Fruit fly (Drosophila melanogaster): ENCODE data around the gene RhoGEF3.

RhoGEF3 gene

dm6 chr3L:347641-348405 lies 70.6 kb downstream of the RhoGEF3 start (continued):
- TF ChIP-seq Oli (tag; optimal IDR thresholded peaks at IDR 0.05): peak; percentile 77
- no peak for TF ChIP-seq bbx (GFP tag; IDR thresholded peaks at IDR 0.05; ENCODE audit: partially characterized antibody)
- TF ChIP-seq fu2 (GFP tag; optimal IDR thresholded peaks at IDR 0.05): peak; percentile 20
- TF ChIP-seq CG2678 (tag; optimal IDR thresholded peaks at IDR 0.05): peak; percentile 71
- TF ChIP-seq CG2129 (GFP tag; IDR thresholded peaks at IDR 0.05; ENCODE audit: partially characterized antibody): no peak
- peak; percentile 60 for TF ChIP-seq kni (GFP tag; optimal IDR thresholded peaks at IDR 0.05)
- no peak for TF ChIP-seq CG31224 (GFP tag; IDR thresholded peaks at IDR 0.05)
- TF ChIP-seq Dek (tag; optimal IDR thresholded peaks at IDR 0.05): no peak
- peak; percentile 85 for TF ChIP-seq Blimp-1 (GFP tag; optimal IDR thresholded peaks at IDR 0.05)
- no peak for TF ChIP-seq sd (tag; optimal IDR thresholded peaks at IDR 0.05)
- TF ChIP-seq Hand (GFP tag; optimal IDR thresholded peaks at IDR 0.05): no peak
- no peak for TF ChIP-seq Oaz (GFP tag; IDR thresholded peaks at IDR 0.05)
- TF ChIP-seq corto (GFP tag; optimal IDR thresholded peaks at IDR 0.05): no peak
- TF ChIP-seq Ets65A (GFP tag): peak; percentile 97
- TF ChIP-seq NFAT (GFP tag; IDR thresholded peaks at IDR 0.05): peak; percentile 40; the same call in 1 of the 2 replicates
- no peak for TF ChIP-seq B-H2 (GFP tag; optimal IDR thresholded peaks at IDR 0.05)
- TF ChIP-seq CG7839 (tag; optimal IDR thresholded peaks at IDR 0.05): peak; percentile 75
- TF ChIP-seq crc (GFP tag; optimal IDR thresholded peaks at IDR 0.05): peak; percentile 13
- peak; percentile 67 for TF ChIP-seq ems (GFP tag; optimal IDR thresholded peaks at IDR 0.05)

- TF ChIP-seq tx (GFP tag; optimal IDR thresholded peaks at IDR 0.05): no peak
- TF ChIP-seq ro (GFP tag; IDR thresholded peaks at IDR 0.05): 0 out of 2 replicates have a peak, but pooled peaks have one; percentile 2
- TF ChIP-seq luna (GFP tag; optimal IDR thresholded peaks at IDR 0.05): no peak
- TF ChIP-seq NC2β (GFP tag; optimal IDR thresholded peaks at IDR 0.05): no peak
- TF ChIP-seq CG4707 (GFP tag; optimal IDR thresholded peaks at IDR 0.05): no peak
- no peak for TF ChIP-seq z (GFP tag; IDR thresholded peaks at IDR 0.05)
- TF ChIP-seq CG11247 (GFP tag; IDR thresholded peaks at IDR 0.05): peak; percentile 3; the same call in 1 of the 2 replicates
- TF ChIP-seq CG11695 (GFP tag; IDR thresholded peaks at IDR 0.05): no peak; the same call in 2 of the 3 replicates
- no peak for TF ChIP-seq CG8765 (GFP tag; IDR thresholded peaks at IDR 0.05)
- TF ChIP-seq CTCF (GFP tag; optimal IDR thresholded peaks at IDR 0.05): no peak
- TF ChIP-seq CG14667 (GFP tag; IDR thresholded peaks at IDR 0.05): peak; percentile 2; the same call in 1 of the 2 replicates
- TF ChIP-seq Pdp1 (GFP tag; optimal IDR thresholded peaks at IDR 0.05): no peak
- no peak for TF ChIP-seq Dip3 (GFP tag; optimal IDR thresholded peaks at IDR 0.05)
- no peak for TF ChIP-seq tin (GFP tag; optimal IDR thresholded peaks at IDR 0.05)
- peak in 1 of 2 experiments; percentile 61 for TF ChIP-seq Hr78 (GFP tag; optimal IDR thresholded peaks at IDR 0.05)
- TF ChIP-seq Hr39 (optimal IDR thresholded peaks at IDR 0.05): no peak
- no peak for TF ChIP-seq Vsx1 (GFP tag; optimal IDR thresholded peaks at IDR 0.05)
- no peak for TF ChIP-seq CG6254 (GFP tag; optimal IDR thresholded peaks at IDR 0.05)
- no peak for TF ChIP-seq esg (GFP tag; conservative IDR thresholded peaks at IDR 0.05)
- no peak for TF ChIP-seq H15 (GFP tag; IDR thresholded peaks at IDR 0.05)
- TF ChIP-seq Nf-YC (tag; optimal IDR thresholded peaks at IDR 0.05): no peak
- no peak for TF ChIP-seq C15 (GFP tag; IDR thresholded peaks at IDR 0.05)
- no peak for TF ChIP-seq Tbp (GFP tag; optimal IDR thresholded peaks at IDR 0.05)
- no peak for TF ChIP-seq Xbp1 (GFP tag; optimal IDR thresholded peaks at IDR 0.05)
- TF ChIP-seq CG7357 (GFP tag; IDR thresholded peaks at IDR 0.05): no peak
- no peak for TF ChIP-seq NFAT (GFP tag; IDR thresholded peaks at IDR 0.05)
- TF ChIP-seq CG3726 (GFP tag; IDR thresholded peaks at IDR 0.05): 0 out of 3 replicates have a peak, but pooled peaks have one; percentile 2
- TF ChIP-seq CG7745 (tag; optimal IDR thresholded peaks at IDR 0.05): no peak
- no peak for TF ChIP-seq ssp (GFP tag; IDR thresholded peaks at IDR 0.05)
- TF ChIP-seq Aef1 (GFP tag; IDR thresholded peaks at IDR 0.05): no peak
- TF ChIP-seq CG9817 (tag; optimal IDR thresholded peaks at IDR 0.05): no peak
- TF ChIP-seq vvl (GFP tag; IDR thresholded peaks at IDR 0.05): no peak
- TF ChIP-seq ftz-f1 (GFP tag; optimal IDR thresholded peaks at IDR 0.05): no peak
Measured at dm6 chr3L:348406-348743, 71.1 kb downstream of the RhoGEF3 start.

Measured in whole organism, embryonic.